Worm (Caenorhabditis elegans) whole organism, L1 larva: Measurements from ENCODE around the gene fbxa-141.

Source experiments
- aly-2 ChIP-seq: fragments of 150-350 bp; optimal IDR thresholded peaks from 2 replicates; lab custom pipeline; 2014; ENCODE audit warnings: missing biosample characterization, missing genetic modification characterization
- jun-1 ChIP-seq: fragments of 150-350 bp; optimal IDR thresholded peaks from 2 replicates; lab custom pipeline; 2014; ENCODE audit warnings: missing biosample characterization, missing genetic modification reagents, missing genetic modification characterization
- lin-15B ChIP-seq: fragments of 150-350 bp; sonication (generic microtip); optimal IDR thresholded peaks from 3 replicates; lab custom pipeline; 2014; ENCODE audit warnings: missing biosample characterization, missing genetic modification characterization
- mdl-1 ChIP-seq, 2 experiments: fragments of 150-350 bp; optimal IDR thresholded peaks; 2 replicates each; lab custom pipeline; 2014 to 2017; ENCODE audit warnings: missing biosample characterization in 2 of 2, missing genetic modification characterization in 2 of 2, inconsistent platforms in 1 of 2
- nhr-11 ChIP-seq: fragments of 150-350 bp; optimal IDR thresholded peaks from 2 replicates; lab custom pipeline; 2014; ENCODE audit warnings: missing biosample characterization, missing genetic modification characterization
- nhr-19 ChIP-seq: fragments of 200-800 bp; sonication (Bioruptor generic); conservative IDR thresholded peaks from 2 replicates; pipeline ENCODE4 v1.3.6; 2022; ENCODE audit warnings: missing genetic modification characterization, missing compliant biosample characterization
- pqm-1 ChIP-seq: sonication (generic microtip); optimal IDR thresholded peaks from 3 replicates; lab custom pipeline; 2017; ENCODE audit warnings: missing biosample characterization, missing genetic modification characterization
- snpc-4 ChIP-seq: fragments of 150-350 bp; optimal IDR thresholded peaks from 2 replicates; lab custom pipeline; 2014; ENCODE audit warnings: missing biosample characterization, missing genetic modification characterization
- tbx-2 ChIP-seq: sonication (generic microtip); optimal IDR thresholded peaks from 2 replicates; lab custom pipeline; 2016; ENCODE audit warnings: missing genetic modification characterization, missing compliant biosample characterization
- unc-62 ChIP-seq: fragments of 150-350 bp; optimal IDR thresholded peaks from 2 replicates; lab custom pipeline; 2014; ENCODE audit warnings: missing biosample characterization, missing genetic modification reagents, missing genetic modification characterization
- zip-4 ChIP-seq: fragments of 200-800 bp; sonication (Bioruptor generic); optimal IDR thresholded peaks from 2 replicates; lab custom pipeline; 2018; ENCODE audit warnings: mild to moderate bottlenecking, missing genetic modification characterization, moderate library complexity, missing compliant biosample characterization

DNA sequence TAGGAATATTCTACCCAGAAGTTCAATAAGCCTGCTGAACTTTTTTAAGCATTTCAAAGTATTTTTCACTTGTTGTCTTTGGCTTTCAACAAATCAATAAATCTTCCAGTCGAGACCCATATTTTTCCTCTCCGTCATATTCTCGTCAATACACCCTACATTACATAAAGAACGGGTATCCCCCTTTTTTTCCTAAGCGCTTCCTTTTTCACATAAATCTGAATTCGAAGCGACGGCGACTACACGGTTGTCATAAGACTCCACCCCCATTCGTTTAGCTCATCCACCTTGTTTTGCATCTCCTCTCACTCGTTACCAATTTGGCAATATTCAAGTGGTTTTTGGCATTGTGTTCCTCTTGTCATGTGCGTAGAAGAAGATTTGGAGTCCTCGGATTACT, 43.4 kb downstream of the fbxa-141 start, which contains the start of gene M163.9:
- TF ChIP-seq lin-15B (no peak), zip-4 (GFP tag; lab: Kevin White, UChicago) (no peak), nhr-19 (no peak), jun-1 (no peak), unc-62 (GFP tag; lab: Kevin White, UChicago) (no peak), nhr-11 (tag; lab: Kevin White, UChicago) (no peak), pqm-1 (tag; lab: Kevin White, UChicago) (no peak), tbx-2 (tag; lab: Kevin White, UChicago) (no peak), mdl-1 (tag; optimal IDR thresholded peaks at IDR 0.05; lab: Kevin White, UChicago) (no peak), aly-2 (tag; lab: Kevin White, UChicago) (no peak), snpc-4 (tag; lab: Kevin White, UChicago) (no peak)
